Fruit fly (Drosophila melanogaster): ENCODE measurements around the gene CG43218.
A peak's percentile ranks its signal among the peaks of the same experiment; 100 is the strongest.

The CG43218 gene

DNA sequence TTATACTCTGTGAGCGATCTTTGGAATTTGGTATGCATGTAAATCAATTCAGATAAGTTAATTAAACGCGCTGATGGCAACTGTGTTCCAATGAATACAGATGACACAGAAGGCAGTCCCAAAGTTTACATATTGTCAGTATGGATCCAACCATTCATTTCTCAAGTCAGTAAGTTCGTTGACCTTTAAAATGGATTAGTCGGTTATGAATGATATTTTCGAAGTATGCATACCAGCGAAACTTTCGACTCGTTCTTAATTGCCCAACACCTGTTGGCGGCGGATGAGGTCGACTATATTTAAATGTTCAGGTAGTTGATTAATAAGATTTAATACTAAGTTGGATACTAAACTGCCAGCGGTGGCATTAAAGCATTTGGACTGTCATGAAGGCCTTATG is 32.5 kb downstream of the CG43218 start:
- peak; percentile 77 for TF ChIP-seq EcR (GFP tag; optimal IDR thresholded peaks at IDR 0.05)
- no peak for TF ChIP-seq CG8301 (tag; optimal IDR thresholded peaks at IDR 0.05)

DNA sequence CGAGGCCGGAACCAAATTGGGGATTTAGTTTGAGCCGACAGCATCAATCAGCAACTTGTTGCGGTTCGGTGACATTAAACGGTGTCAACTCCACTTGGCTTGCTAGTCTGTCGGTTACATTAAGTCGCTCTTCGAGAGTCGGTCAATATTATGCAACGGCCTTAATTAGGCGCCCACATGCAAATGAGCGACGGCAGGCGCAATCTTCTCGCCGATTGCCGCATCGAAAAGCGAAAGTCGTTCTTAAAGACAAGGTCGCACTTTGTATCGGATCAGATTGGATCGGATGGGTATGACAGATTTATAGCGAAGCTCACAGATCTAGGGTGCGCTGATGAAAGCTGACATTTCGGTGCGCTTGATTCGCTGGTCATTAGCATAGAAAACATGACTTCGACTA is 33.2 kb downstream of the CG43218 start:
- TF ChIP-seq CG34367 (tag; optimal IDR thresholded peaks at IDR 0.05) (no peak), rn (GFP tag; IDR thresholded peaks at IDR 0.05) (no peak), Pif1A (GFP tag; optimal IDR thresholded peaks at IDR 0.05) (no peak)

DNA sequence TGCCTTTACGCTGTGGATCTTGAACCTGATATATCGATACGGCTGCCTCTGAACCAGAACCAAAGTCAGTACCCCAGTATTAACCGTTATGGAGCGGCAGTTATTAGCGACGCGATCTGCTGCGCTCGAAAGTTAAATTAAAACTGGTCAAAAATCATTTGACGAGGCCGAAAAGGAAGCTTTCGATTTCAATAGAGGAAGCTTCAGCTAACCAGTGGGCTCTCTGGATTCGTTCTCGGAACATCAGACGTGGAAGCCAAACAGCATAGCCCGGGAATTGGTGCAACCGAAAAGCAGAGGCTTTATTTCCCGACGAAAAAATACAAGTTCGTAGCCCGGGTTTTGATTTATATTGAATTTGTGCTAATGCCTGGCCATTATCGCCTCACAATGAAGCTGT is 34.9 kb downstream of the CG43218 start, which contains the start of gene Cpr78Ca:
Cpr78Ca (minus strand) TSS at position 101 of the 400 bp plus-strand sequence.
- no peak for TF ChIP-seq rn (GFP tag; IDR thresholded peaks at IDR 0.05)
- no peak for TF ChIP-seq CG32121 (GFP tag; IDR thresholded peaks at IDR 0.05)
- no peak for TF ChIP-seq CG4496 (GFP tag; IDR thresholded peaks at IDR 0.05)
- no peak for TF ChIP-seq CG10348 (GFP tag; IDR thresholded peaks at IDR 0.05)
- no peak for TF ChIP-seq CG34367 (tag; optimal IDR thresholded peaks at IDR 0.05)
- TF ChIP-seq Pif1A (GFP tag; optimal IDR thresholded peaks at IDR 0.05): no peak
- TF ChIP-seq gl (tag; optimal IDR thresholded peaks at IDR 0.05): no peak
- TF ChIP-seq CG15710 (tag; optimal IDR thresholded peaks at IDR 0.05): no peak
- no peak for TF ChIP-seq Snoo (tag; optimal IDR thresholded peaks at IDR 0.05)
- no peak for TF ChIP-seq CG12605 (GFP tag; IDR thresholded peaks at IDR 0.05)
- no peak for TF ChIP-seq CG8159 (tag; optimal IDR thresholded peaks at IDR 0.05)
- TF ChIP-seq Pif1B (GFP tag; optimal IDR thresholded peaks at IDR 0.05): no peak
- no peak for TF ChIP-seq CG8301 (tag; optimal IDR thresholded peaks at IDR 0.05)
- TF ChIP-seq EcR (GFP tag; optimal IDR thresholded peaks at IDR 0.05): no peak
- TF ChIP-seq CG14655 (GFP tag; optimal IDR thresholded peaks at IDR 0.05): no peak
- no peak for TF ChIP-seq CG13204 (GFP tag; optimal IDR thresholded peaks at IDR 0.05)
- no peak for TF ChIP-seq D1 (tag; optimal IDR thresholded peaks at IDR 0.05)
- TF ChIP-seq CG17806 (tag; optimal IDR thresholded peaks at IDR 0.05): no peak

DNA sequence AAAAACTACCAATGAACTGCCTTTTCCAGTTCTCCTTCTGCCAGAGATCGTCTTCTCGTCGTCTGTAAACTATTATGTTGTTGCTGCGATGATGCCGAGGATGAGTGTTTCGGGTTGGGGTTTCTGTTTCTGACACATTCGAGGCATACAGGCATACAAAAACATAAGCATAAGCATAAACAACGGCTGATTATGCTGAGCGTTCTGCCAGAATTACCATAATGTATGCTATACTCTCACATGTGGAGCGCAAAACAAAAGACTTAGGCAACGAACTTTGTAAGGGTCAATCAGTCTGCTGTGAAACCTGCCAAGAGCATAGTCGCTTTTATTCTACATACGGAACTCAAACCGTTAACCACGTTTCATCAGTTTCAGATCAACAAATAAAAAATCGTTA is 36.4 kb downstream of the CG43218 start, which contains the start of gene Cpr78Cb:
Cpr78Cb (plus strand) TSS at position 291 of the 400 bp plus-strand sequence.
- no peak for TF ChIP-seq fd96Ca (GFP tag; IDR thresholded peaks at IDR 0.05)
- no peak for TF ChIP-seq CG4496 (GFP tag; IDR thresholded peaks at IDR 0.05)
- TF ChIP-seq CG9948 (tag; optimal IDR thresholded peaks at IDR 0.05): no peak
- TF ChIP-seq CG34367 (tag; optimal IDR thresholded peaks at IDR 0.05): no peak
- no peak for TF ChIP-seq CG17806 (tag; optimal IDR thresholded peaks at IDR 0.05)
- TF ChIP-seq gl (tag; optimal IDR thresholded peaks at IDR 0.05): no peak
- TF ChIP-seq EcR (GFP tag; optimal IDR thresholded peaks at IDR 0.05): no peak
- no peak for TF ChIP-seq CG32121 (GFP tag; IDR thresholded peaks at IDR 0.05)
- no peak for TF ChIP-seq Pif1A (GFP tag; optimal IDR thresholded peaks at IDR 0.05)
- TF ChIP-seq CG15710 (tag; optimal IDR thresholded peaks at IDR 0.05): no peak
- TF ChIP-seq CG8301 (tag; optimal IDR thresholded peaks at IDR 0.05): no peak
- TF ChIP-seq Snoo (tag; optimal IDR thresholded peaks at IDR 0.05): no peak
- TF ChIP-seq Pif1B (GFP tag; optimal IDR thresholded peaks at IDR 0.05): no peak
- no peak for TF ChIP-seq Ets98B (GFP tag; IDR thresholded peaks at IDR 0.05)
- no peak for TF ChIP-seq CG8159 (tag; optimal IDR thresholded peaks at IDR 0.05)
- no peak for TF ChIP-seq CG13204 (GFP tag; optimal IDR thresholded peaks at IDR 0.05)

DNA sequence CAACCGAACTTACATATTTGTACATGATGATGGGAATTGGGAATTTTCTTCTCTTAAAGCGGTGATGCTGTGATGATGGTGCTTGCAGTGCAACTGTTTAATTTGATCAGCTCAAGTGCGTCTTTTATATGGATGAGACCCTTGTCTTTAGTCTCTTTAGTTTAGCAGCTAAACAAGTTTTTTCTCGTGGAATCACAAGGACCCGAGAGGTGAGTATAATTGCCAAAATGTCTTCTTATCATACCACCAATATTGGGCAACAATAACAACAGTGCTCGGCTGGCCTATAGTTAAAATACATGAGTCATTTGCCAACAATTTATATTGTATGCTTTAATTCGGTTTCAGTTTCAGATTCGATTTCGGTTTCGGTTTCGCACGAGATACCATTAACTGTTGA is 39.9 kb downstream of the CG43218 start, which contains the start of gene Edg78E:
Edg78E (minus strand) TSS at position 101 of the 400 bp plus-strand sequence.
- TF ChIP-seq CG14655 (GFP tag; optimal IDR thresholded peaks at IDR 0.05): no peak

DNA sequence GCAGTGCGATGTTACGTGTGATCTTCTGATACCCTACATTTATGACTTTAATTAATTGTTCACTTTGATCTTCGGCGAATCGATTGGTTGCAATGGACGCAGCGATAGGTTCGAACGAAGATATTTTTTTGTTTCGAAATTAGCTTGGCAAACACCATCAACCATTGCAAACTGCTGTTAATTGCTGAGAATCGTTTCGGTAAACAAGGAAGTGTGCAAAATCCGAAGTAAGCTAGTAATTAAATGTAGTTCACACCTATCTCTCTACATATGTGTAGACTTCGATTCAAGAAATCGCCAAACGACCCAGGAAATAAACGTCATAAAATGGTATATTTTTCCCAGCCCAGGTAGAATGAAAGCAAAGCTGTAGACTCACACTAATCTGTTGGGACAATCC is 40.6 kb downstream of the CG43218 start, which contains the start of gene CG43702:
CG43702 (plus strand) TSS at position 301 of the 400 bp plus-strand sequence.
- TF ChIP-seq gl (tag; optimal IDR thresholded peaks at IDR 0.05): no peak
- TF ChIP-seq CG32121 (GFP tag; IDR thresholded peaks at IDR 0.05): no peak
- no peak for TF ChIP-seq Snoo (tag; optimal IDR thresholded peaks at IDR 0.05)
- no peak for TF ChIP-seq CG34367 (tag; optimal IDR thresholded peaks at IDR 0.05)
- no peak for TF ChIP-seq Pif1A (GFP tag; optimal IDR thresholded peaks at IDR 0.05)
- TF ChIP-seq CG14655 (GFP tag; optimal IDR thresholded peaks at IDR 0.05): no peak
- TF ChIP-seq CG4496 (GFP tag; IDR thresholded peaks at IDR 0.05): no peak

DNA sequence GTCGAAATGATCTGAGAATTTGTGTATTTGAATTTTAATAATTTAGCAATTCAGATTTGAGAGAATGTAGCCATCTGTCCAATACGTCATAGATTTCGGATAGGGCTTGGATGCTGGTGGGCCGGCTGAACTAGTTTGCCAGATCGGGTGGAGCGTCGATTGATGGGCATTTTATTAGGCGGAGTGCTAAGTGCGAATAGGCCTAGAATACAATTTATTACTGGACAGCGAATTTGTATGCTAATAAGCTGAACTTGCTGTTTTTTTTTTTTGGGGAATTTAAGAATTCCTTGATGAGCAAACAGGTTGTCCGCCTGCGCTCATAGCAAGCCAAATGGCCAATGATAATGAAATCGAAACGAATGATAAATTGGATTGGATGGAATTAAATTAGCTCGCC is 41.4 kb downstream of the CG43218 start:
- TF ChIP-seq CG14655 (GFP tag; optimal IDR thresholded peaks at IDR 0.05) (no peak), CG34367 (tag; optimal IDR thresholded peaks at IDR 0.05) (no peak), CG32121 (GFP tag; IDR thresholded peaks at IDR 0.05) (no peak), EcR (GFP tag; optimal IDR thresholded peaks at IDR 0.05) (no peak), gl (tag; optimal IDR thresholded peaks at IDR 0.05) (no peak), CG17806 (tag; optimal IDR thresholded peaks at IDR 0.05) (no peak), CG13204 (GFP tag; optimal IDR thresholded peaks at IDR 0.05) (no peak), Pif1A (GFP tag; optimal IDR thresholded peaks at IDR 0.05) (no peak), rn (GFP tag; IDR thresholded peaks at IDR 0.05) (no peak), Pif1B (GFP tag; optimal IDR thresholded peaks at IDR 0.05) (no peak), Snoo (tag; optimal IDR thresholded peaks at IDR 0.05) (no peak), CG15710 (tag; optimal IDR thresholded peaks at IDR 0.05) (no peak), Ets98B (GFP tag; IDR thresholded peaks at IDR 0.05) (no peak), CG10348 (GFP tag; IDR thresholded peaks at IDR 0.05) (no peak)

All from whole organism, pupa.